Fruit fly (Drosophila melanogaster) whole organism, pupa: ENCODE measurements around the gene DNAlig4.

ENCODE experiments used
- CG32121 ChIP-seq: fragments of 200-800 bp; sonication (Bioruptor generic); IDR thresholded peaks from 2 replicates; pipeline ENCODE4 v1.3.6; 2022; ENCODE audit warnings: missing biosample characterization, missing genetic modification characterization
- Pif1B ChIP-seq: fragments of 200-800 bp; sonication (Bioruptor generic); optimal IDR thresholded peaks from 3 replicates; lab custom pipeline; 2016; ENCODE audit warnings: missing biosample characterization, missing genetic modification characterization
- fd96Ca ChIP-seq: fragments of 200-800 bp; sonication (Bioruptor generic); IDR thresholded peaks from 3 replicates; pipeline ENCODE4 v1.3.6; 2022; ENCODE audit warnings: missing biosample characterization, missing genetic modification characterization

DNA sequence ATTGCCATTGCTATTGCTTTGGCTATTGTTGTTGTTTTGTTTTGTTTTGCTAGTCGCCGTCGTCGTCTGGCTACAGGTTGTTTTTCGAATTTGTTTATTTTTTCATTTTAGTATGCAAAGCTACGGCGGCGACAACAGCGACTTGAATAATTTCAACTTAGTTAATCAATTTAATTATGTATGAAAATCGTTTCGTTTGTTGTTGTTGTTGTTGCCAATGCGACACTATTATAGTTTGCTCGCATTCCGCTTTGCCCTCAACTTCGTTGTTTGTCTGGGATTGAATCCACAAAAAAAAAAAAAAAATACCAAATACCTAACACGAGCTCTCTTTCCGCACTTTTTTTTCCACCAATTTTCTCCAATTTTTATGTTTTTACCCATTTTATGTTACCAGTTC is 39.8 kb downstream of the DNAlig4 start:
- TF ChIP-seq CG32121 (no peak), Pif1B (GFP tag; lab: Kevin White, UChicago) (no peak), fd96Ca (GFP tag; lab: Robert Waterston, UW) (no peak)
